Fruit fly (Drosophila melanogaster): ENCODE measurements around the gene Glyat.

Gene Glyat

DNA sequence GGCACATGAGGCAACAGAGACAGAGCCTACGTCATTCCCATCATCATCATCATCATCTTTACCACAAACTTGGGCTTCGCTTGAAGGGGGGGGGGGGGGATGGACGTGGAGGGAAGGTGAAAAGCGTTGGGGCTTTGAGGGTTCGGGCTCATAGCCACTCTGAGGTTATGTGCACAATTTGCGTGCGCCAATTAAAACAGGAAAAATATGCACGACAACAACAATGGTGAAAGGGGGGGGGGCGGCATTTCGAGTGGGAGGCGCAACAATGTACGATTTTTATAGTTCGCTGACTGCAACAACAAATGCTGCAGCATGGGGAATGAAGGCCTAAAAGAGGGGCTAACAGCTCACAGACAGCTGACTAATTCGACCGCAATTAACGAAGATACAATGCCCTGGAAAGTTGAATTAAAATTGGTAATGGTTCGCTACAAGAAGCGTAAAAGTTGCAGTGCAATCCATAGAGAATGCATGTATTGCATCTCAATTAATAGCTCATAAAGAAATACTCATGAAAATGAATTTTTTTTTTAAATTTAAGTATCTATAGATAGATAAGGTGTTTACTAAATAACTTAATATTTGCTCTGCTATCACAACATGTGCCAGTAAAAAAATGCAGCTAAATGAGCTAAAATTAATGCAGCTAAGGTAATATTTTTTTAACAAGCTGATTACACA is 43.4 kb downstream of the Glyat start (continued):
- TF ChIP-seq CG16779 (tag; optimal IDR thresholded peaks at IDR 0.05), result no peak
- TF ChIP-seq CG6808 (GFP tag; optimal IDR thresholded peaks at IDR 0.05), result no peak
- TF ChIP-seq Ets96B (tag; optimal IDR thresholded peaks at IDR 0.05), result no peak
- no peak for TF ChIP-seq Smox (GFP tag; optimal IDR thresholded peaks at IDR 0.05)
- no peak for TF ChIP-seq svp (GFP tag)
- no peak for TF ChIP-seq CG11294 (GFP tag; IDR thresholded peaks at IDR 0.05)
- peak; percentile 66 for TF ChIP-seq Eip78C (GFP tag)
- 0 out of 3 replicates have a peak, but pooled peaks have one; percentile 16 for TF ChIP-seq eg (GFP tag; IDR thresholded peaks at IDR 0.05)
- TF ChIP-seq dsx (GFP tag; optimal IDR thresholded peaks at IDR 0.05; ENCODE audit: poor library complexity, severe bottlenecking), result peak; percentile 92

DNA sequence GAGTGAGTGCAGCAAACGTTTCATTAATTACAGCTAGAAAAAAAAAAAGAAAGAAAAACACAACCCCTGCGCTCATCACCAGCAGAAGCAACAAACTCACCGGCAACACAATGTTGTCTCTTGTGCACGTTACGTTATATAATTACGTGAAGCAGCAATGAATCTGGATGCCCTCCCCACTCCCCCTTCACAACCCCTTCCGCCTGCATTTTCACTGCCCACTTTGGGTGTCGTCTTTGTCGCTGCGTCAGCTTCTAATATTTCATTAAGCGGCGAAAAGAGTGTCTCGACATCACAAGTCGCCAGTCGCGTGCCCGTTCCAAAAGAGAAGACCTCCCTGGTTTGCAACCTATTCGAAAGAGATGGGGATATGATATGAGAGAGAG is 44.0 kb downstream of the Glyat start:
- no peak for TF ChIP-seq Hr4 (GFP tag; optimal IDR thresholded peaks at IDR 0.05)
- no peak for TF ChIP-seq CG11762 (GFP tag; optimal IDR thresholded peaks at IDR 0.05; ENCODE audit: insufficient read depth)
- TF ChIP-seq CG11902 (GFP tag; optimal IDR thresholded peaks at IDR 0.05), result no peak
- no peak for TF ChIP-seq Sox102F (GFP tag; optimal IDR thresholded peaks at IDR 0.05)
- TF ChIP-seq OdsH (GFP tag; optimal IDR thresholded peaks at IDR 0.05), result no peak
- no peak for TF ChIP-seq CG32006 (GFP tag; optimal IDR thresholded peaks at IDR 0.05)
- no peak for TF ChIP-seq CG16779 (tag; optimal IDR thresholded peaks at IDR 0.05)
- TF ChIP-seq achi (GFP tag; optimal IDR thresholded peaks at IDR 0.05), result no peak
- no peak for TF ChIP-seq CG6163 (GFP tag; IDR thresholded peaks at IDR 0.05)
- TF ChIP-seq pdm3 (GFP tag; optimal IDR thresholded peaks at IDR 0.05), result no peak
- TF ChIP-seq eg (GFP tag; IDR thresholded peaks at IDR 0.05), result no peak
- TF ChIP-seq CG1621 (tag; optimal IDR thresholded peaks at IDR 0.05), result no peak
- TF ChIP-seq Gug (GFP tag; IDR thresholded peaks at IDR 0.05), result no peak

DNA sequence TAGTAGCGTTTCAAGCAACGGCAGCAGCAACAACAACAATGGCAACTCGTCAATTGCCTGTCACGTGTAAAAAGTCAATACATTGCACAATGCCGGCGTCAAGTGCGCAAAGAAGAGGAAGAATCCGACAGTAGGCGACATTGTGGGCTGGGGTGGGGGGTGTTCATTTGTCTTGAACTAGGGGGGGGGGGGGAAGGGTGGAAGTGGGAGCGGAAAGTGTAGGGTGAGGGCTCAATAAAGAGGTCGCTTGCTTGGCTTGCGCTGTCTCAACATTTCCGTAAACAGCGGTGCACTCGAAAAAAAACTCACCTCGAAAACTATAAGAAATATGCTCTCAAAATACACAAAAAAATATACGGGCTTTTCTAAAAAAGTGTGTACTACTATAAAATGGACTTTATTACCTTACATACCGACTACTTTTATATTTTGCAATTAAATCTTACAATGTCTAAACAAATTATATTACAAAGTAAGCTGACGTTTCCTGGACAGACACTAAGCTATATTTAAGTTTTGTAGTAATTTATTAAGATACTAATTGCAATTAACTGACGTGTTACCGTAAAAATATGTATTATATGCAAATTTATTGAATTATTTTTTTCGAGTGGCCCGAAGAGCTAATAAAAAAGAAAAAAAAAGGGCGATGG is 44.5 kb downstream of the Glyat start:
- TF ChIP-seq net (GFP tag; optimal IDR thresholded peaks at IDR 0.05) (no peak), achi (GFP tag; optimal IDR thresholded peaks at IDR 0.05) (peak; percentile 34), CG1621 (tag; optimal IDR thresholded peaks at IDR 0.05) (no peak), CG11902 (GFP tag; optimal IDR thresholded peaks at IDR 0.05) (no peak), vri (GFP tag; optimal IDR thresholded peaks at IDR 0.05) (no peak), Lpt (GFP tag; optimal IDR thresholded peaks at IDR 0.05) (no peak), esn (GFP tag; optimal IDR thresholded peaks at IDR 0.05) (no peak), Eip75B (GFP tag; optimal IDR thresholded peaks at IDR 0.05) (peak; percentile 3), Hr39 (GFP tag; optimal IDR thresholded peaks at IDR 0.05) (no peak), CG8319 (GFP tag; optimal IDR thresholded peaks at IDR 0.05) (no peak), CG16779 (tag; optimal IDR thresholded peaks at IDR 0.05) (no peak), CG3919 (GFP tag; optimal IDR thresholded peaks at IDR 0.05) (peak; percentile 20), CG11762 (GFP tag; optimal IDR thresholded peaks at IDR 0.05; ENCODE audit: insufficient read depth) (no peak), Hr38 (GFP tag; optimal IDR thresholded peaks at IDR 0.05) (no peak), CG6163 (GFP tag; IDR thresholded peaks at IDR 0.05) (0 out of 3 replicates have a peak, but pooled peaks have one; percentile 4), ss (GFP tag; optimal IDR thresholded peaks at IDR 0.05) (no peak), Sox15 (GFP tag; optimal IDR thresholded peaks at IDR 0.05) (no peak), Sox14 (GFP tag; optimal IDR thresholded peaks at IDR 0.05) (no peak), CG6792 (GFP tag; optimal IDR thresholded peaks at IDR 0.05) (no peak), pdm3 (GFP tag; optimal IDR thresholded peaks at IDR 0.05) (peak; percentile 36), CG34406 (GFP tag; optimal IDR thresholded peaks at IDR 0.05) (peak; percentile 27), cyc (GFP tag; optimal IDR thresholded peaks at IDR 0.05) (no peak), dsx (GFP tag; optimal IDR thresholded peaks at IDR 0.05; ENCODE audit: poor library complexity, severe bottlenecking) (peak; percentile 15), Met (GFP tag; optimal IDR thresholded peaks at IDR 0.05) (no peak), salr (GFP tag; optimal IDR thresholded peaks at IDR 0.05) (peak in 1 of 2 experiments; percentile 53), CG6276 (GFP tag; optimal IDR thresholded peaks at IDR 0.05) (peak; percentile 47), topi (GFP tag; optimal IDR thresholded peaks at IDR 0.05) (peak; percentile 8), acj6 (GFP tag; optimal IDR thresholded peaks at IDR 0.05) (peak; percentile 50), Blimp-1 (GFP tag; optimal IDR thresholded peaks at IDR 0.05) (no peak), Ets21C (GFP tag; optimal IDR thresholded peaks at IDR 0.05) (no peak), CG3032 (tag; optimal IDR thresholded peaks at IDR 0.05) (peak; percentile 28), lz (GFP tag; optimal IDR thresholded peaks at IDR 0.05) (no peak), spab (GFP tag; optimal IDR thresholded peaks at IDR 0.05) (peak; percentile 8), CG31627 (GFP tag; optimal IDR thresholded peaks at IDR 0.05) (no peak)

Data from whole organism, prepupa.